Worm (Caenorhabditis elegans) whole organism, L1 larva: Measurements from ENCODE around the gene hint-3.

Experiments
- aly-2 ChIP-seq: fragments of 150-350 bp; optimal IDR thresholded peaks from 2 replicates; lab custom pipeline; 2014; ENCODE audit warnings: missing biosample characterization, missing genetic modification characterization
- ama-1 ChIP-seq: fragments of 150-350 bp; optimal IDR thresholded peaks from 2 replicates; lab custom pipeline; 2014
- fkh-4 ChIP-seq: sonication (generic microtip); optimal IDR thresholded peaks from 2 replicates; lab custom pipeline; 2016; ENCODE audit warnings: missing compliant biosample characterization, missing genetic modification characterization, borderline replicate concordance
- isw-1 ChIP-seq: fragments of 200-800 bp; sonication (Bioruptor generic); IDR thresholded peaks from 2 replicates; pipeline ENCODE4 v1.3.6; 2022; ENCODE audit warnings: missing genetic modification characterization, missing compliant biosample characterization
- lin-39 ChIP-seq: fragments of 150-350 bp; optimal IDR thresholded peaks from 2 replicates; lab custom pipeline; 2014; ENCODE audit warnings: missing biosample characterization, missing genetic modification reagents, missing genetic modification characterization
- lsy-2 ChIP-seq, 2 experiments: fragments of 150-350 bp; optimal IDR thresholded peaks; 2 replicates each; lab custom pipeline; 2014; ENCODE audit warnings: missing biosample characterization in 2 of 2, missing genetic modification characterization in 2 of 2
- pqm-1 ChIP-seq: sonication (generic microtip); optimal IDR thresholded peaks from 3 replicates; lab custom pipeline; 2017; ENCODE audit warnings: missing biosample characterization, missing genetic modification characterization
- rnt-1 ChIP-seq: sonication (generic microtip); optimal IDR thresholded peaks from 2 replicates; lab custom pipeline; 2016; ENCODE audit warnings: mild to moderate bottlenecking, missing genetic modification characterization, moderate library complexity, missing compliant biosample characterization
- zag-1 ChIP-seq: fragments of 150-350 bp; optimal IDR thresholded peaks from 2 replicates; lab custom pipeline; 2014; ENCODE audit warnings: missing biosample characterization, missing genetic modification characterization
- ztf-11 ChIP-seq, 2 experiments: sonication (generic microtip); optimal IDR thresholded peaks; 2 replicates each; lab custom pipeline; 2016 to 2017; ENCODE audit warnings: missing genetic modification characterization in 2 of 2, missing biosample characterization in 1 of 2, missing compliant biosample characterization in 1 of 2
- ztf-4 ChIP-seq: fragments of 150-350 bp; optimal IDR thresholded peaks from 2 replicates; lab custom pipeline; 2014; ENCODE audit warnings: missing biosample characterization, missing genetic modification characterization

ce11 chrV:7810591-7810990 is 50.3 kb downstream of the hint-3 start:
- TF ChIP-seq pqm-1 (tag; lab: Kevin White, UChicago) (no peak), rnt-1 (tag; lab: Kevin White, UChicago) (no peak), zag-1 (tag; lab: Kevin White, UChicago) (no peak), aly-2 (no peak), ama-1 (lab: Kevin White, UChicago) (no peak), lsy-2 (tag; optimal IDR thresholded peaks at IDR 0.05; lab: Kevin White, UChicago) (no peak), ztf-4 (tag; lab: Kevin White, UChicago) (no peak), lin-39 (tag; lab: Kevin White, UChicago) (no peak), ztf-11 (tag; optimal IDR thresholded peaks at IDR 0.05; lab: Kevin White, UChicago) (no peak), isw-1 (GFP tag; lab: Robert Waterston, UW) (no peak), fkh-4 (no peak)
